Fruit fly (Drosophila melanogaster) whole organism, embryonic: ENCODE measurements around the gene CG31174.
A peak's percentile ranks its signal among the peaks of the same experiment; 100 is the strongest.

Source experiments
- Atf-2 ChIP-seq: fragments of 200-800 bp; sonication (Bioruptor generic); optimal IDR thresholded peaks from 2 replicates; lab custom pipeline; 2016; ENCODE audit warnings: missing biosample characterization, missing genetic modification characterization
- C15 ChIP-seq: fragments of 200-800 bp; sonication (Bioruptor generic); IDR thresholded peaks from 3 replicates; pipeline ENCODE4 v1.3.6; 2022; ENCODE audit warnings: missing biosample characterization, missing genetic modification characterization
- CG10274 ChIP-seq: fragments of 200-800 bp; sonication (Bioruptor generic); optimal IDR thresholded peaks from 3 replicates; lab custom pipeline; 2017; ENCODE audit warnings: missing biosample characterization, mild to moderate bottlenecking, missing genetic modification characterization
- CG12104 ChIP-seq: fragments of 200-800 bp; sonication (Bioruptor generic); optimal IDR thresholded peaks from 3 replicates; lab custom pipeline; 2016; ENCODE audit warnings: missing biosample characterization, missing genetic modification characterization
- CG13287 ChIP-seq: fragments of 200-800 bp; sonication (Bioruptor generic); IDR thresholded peaks from 2 replicates; pipeline ENCODE4 v1.3.6; 2022; ENCODE audit warnings: missing biosample characterization, missing genetic modification characterization; ENCODE audit not compliant: partially characterized antibody
- CG13775 ChIP-seq: fragments of 200-800 bp; sonication (Bioruptor generic); optimal IDR thresholded peaks from 3 replicates; lab custom pipeline; 2017; ENCODE audit warnings: missing biosample characterization, mild to moderate bottlenecking, missing genetic modification characterization
- CG17802 ChIP-seq: fragments of 200-800 bp; sonication (Bioruptor generic); optimal IDR thresholded peaks from 2 replicates; lab custom pipeline; 2018; ENCODE audit warnings: missing biosample characterization, mild to moderate bottlenecking, missing genetic modification characterization, moderate library complexity
- CG2875 ChIP-seq: fragments of 200-800 bp; sonication (Bioruptor generic); optimal IDR thresholded peaks from 2 replicates; lab custom pipeline; 2017; ENCODE audit warnings: missing biosample characterization, mild to moderate bottlenecking, missing genetic modification characterization, missing genetic modification reagents
- CG30403 ChIP-seq: fragments of 200-800 bp; sonication (Bioruptor generic); optimal IDR thresholded peaks from 3 replicates; lab custom pipeline; 2016; ENCODE audit warnings: missing biosample characterization, missing genetic modification characterization
- CG34376 ChIP-seq: fragments of 200-800 bp; sonication (Bioruptor generic); optimal IDR thresholded peaks from 2 replicates; lab custom pipeline; 2018; ENCODE audit warnings: missing biosample characterization, mild to moderate bottlenecking, missing genetic modification characterization
- CG6791 ChIP-seq: fragments of 200-800 bp; sonication (Bioruptor generic); IDR thresholded peaks from 3 replicates; pipeline ENCODE4 v1.3.6; 2022; ENCODE audit warnings: missing biosample characterization, missing genetic modification characterization; ENCODE audit not compliant: partially characterized antibody
- CG6854 ChIP-seq: fragments of 200-800 bp; sonication (Bioruptor generic); optimal IDR thresholded peaks from 3 replicates; lab custom pipeline; 2017; ENCODE audit warnings: missing biosample characterization, mild to moderate bottlenecking, missing genetic modification characterization
- CG7271 ChIP-seq: fragments of 200-800 bp; sonication (Bioruptor generic); optimal IDR thresholded peaks from 2 replicates; lab custom pipeline; 2018; ENCODE audit warnings: missing biosample characterization, mild to moderate bottlenecking, missing genetic modification characterization, moderate library complexity
- CG7839 ChIP-seq: fragments of 200-800 bp; sonication (Bioruptor generic); optimal IDR thresholded peaks from 3 replicates; lab custom pipeline; 2018; ENCODE audit warnings: missing biosample characterization, mild to moderate bottlenecking, missing genetic modification characterization, moderate library complexity
- CG8281 ChIP-seq: fragments of 200-800 bp; sonication (Bioruptor generic); optimal IDR thresholded peaks from 2 replicates; lab custom pipeline; 2018; ENCODE audit warnings: missing biosample characterization, mild to moderate bottlenecking, missing genetic modification characterization, moderate library complexity
- CG8290 ChIP-seq, 3 experiments: fragments of 200-800 bp; sonication (Bioruptor generic); optimal IDR thresholded peaks; 2 replicates each; lab custom pipeline; 2016 to 2019; ENCODE audit warnings: missing biosample characterization in 3 of 3, missing genetic modification characterization in 3 of 3, mild to moderate bottlenecking in 2 of 3, moderate library complexity in 1 of 3
- CG8388 ChIP-seq: fragments of 200-800 bp; sonication (Bioruptor generic); optimal IDR thresholded peaks from 2 replicates; lab custom pipeline; 2019; ENCODE audit warnings: missing biosample characterization, mild to moderate bottlenecking, missing genetic modification characterization, moderate library complexity
- CG8478 ChIP-seq: fragments of >200 bp; optimal IDR thresholded peaks from 2 replicates; lab custom pipeline; 2018
- D19A ChIP-seq: fragments of 200-800 bp; optimal IDR thresholded peaks from 3 replicates; lab custom pipeline; 2019; ENCODE audit warnings: missing biosample characterization, mild to moderate bottlenecking, missing genetic modification characterization, moderate library complexity
- Dll ChIP-seq: fragments of 200-800 bp; sonication (Bioruptor generic); IDR thresholded peaks from 4 replicates; pipeline ENCODE4 v1.3.6; 2022; ENCODE audit warnings: missing biosample characterization, missing genetic modification characterization; ENCODE audit not compliant: partially characterized antibody
- HLH3B ChIP-seq: fragments of 200-800 bp; sonication (Bioruptor generic); IDR thresholded peaks from 2 replicates; pipeline ENCODE4 v1.3.6; 2022; ENCODE audit warnings: missing biosample characterization, missing genetic modification characterization
- Hey ChIP-seq: fragments of 200-800 bp; sonication (Bioruptor generic); optimal IDR thresholded peaks from 3 replicates; lab custom pipeline; 2018; ENCODE audit warnings: missing biosample characterization, mild to moderate bottlenecking, missing genetic modification characterization
- Hr51 ChIP-seq, 2 experiments: fragments of 200-800 bp; sonication (Bioruptor generic); optimal IDR thresholded peaks; 2 replicates in 1 of 2; 3 replicates in 1 of 2; lab custom pipeline; 2016 to 2018; ENCODE audit warnings: missing biosample characterization in 2 of 2, missing genetic modification characterization in 2 of 2, mild to moderate bottlenecking in 1 of 2, moderate library complexity in 1 of 2
- Lhr ChIP-seq: fragments of 200-800 bp; sonication (Bioruptor generic); optimal IDR thresholded peaks from 3 replicates; lab custom pipeline; 2017; ENCODE audit warnings: mild to moderate bottlenecking, missing biosample characterization, missing genetic modification reagents, missing genetic modification characterization
- Meics ChIP-seq: fragments of 200-800 bp; sonication (Bioruptor generic); optimal IDR thresholded peaks from 2 replicates; lab custom pipeline; 2017; ENCODE audit warnings: missing biosample characterization, mild to moderate bottlenecking, missing genetic modification characterization
- Myb ChIP-seq: fragments of 200-800 bp; sonication (Bioruptor generic); optimal IDR thresholded peaks from 2 replicates; lab custom pipeline; 2016; ENCODE audit warnings: missing biosample characterization, missing genetic modification characterization
- NC2β ChIP-seq: fragments of 200-800 bp; sonication (Bioruptor generic); optimal IDR thresholded peaks from 2 replicates; lab custom pipeline; 2016; ENCODE audit warnings: missing biosample characterization, missing genetic modification characterization
- Nf-YC ChIP-seq: fragments of 200-800 bp; optimal IDR thresholded peaks from 3 replicates; lab custom pipeline; 2019; ENCODE audit warnings: missing biosample characterization, mild to moderate bottlenecking, missing genetic modification characterization, moderate library complexity
- PHDP ChIP-seq: fragments of 200-800 bp; sonication (Bioruptor generic); optimal IDR thresholded peaks from 3 replicates; lab custom pipeline; 2018; ENCODE audit warnings: missing biosample characterization, mild to moderate bottlenecking, missing genetic modification characterization, moderate library complexity
- Stat92E ChIP-seq, 3 experiments: fragments of >200 bp in 2 of 3; fragments of 200-800 bp in 1 of 3; sonication (Bioruptor generic) in 1 of 3; optimal IDR thresholded peaks; 2 replicates each; lab custom pipeline; 2017 to 2019; ENCODE audit warnings: missing biosample characterization in 3 of 3, missing genetic modification characterization in 3 of 3, mild to moderate bottlenecking in 1 of 3, moderate library complexity in 1 of 3
- Usf ChIP-seq: fragments of 200-800 bp; sonication (Bioruptor generic); optimal IDR thresholded peaks from 2 replicates; lab custom pipeline; 2017; ENCODE audit warnings: missing genotype, missing biosample characterization, missing genetic modification characterization
- al ChIP-seq: fragments of 200-800 bp; sonication (Bioruptor generic); IDR thresholded peaks from 2 replicates; pipeline ENCODE4 v1.3.6; 2022; ENCODE audit warnings: missing biosample characterization, missing genetic modification characterization
- bsh ChIP-seq, 2 experiments: fragments of 200-800 bp; sonication (Bioruptor generic); optimal IDR thresholded peaks; 2 replicates each; lab custom pipeline; 2017 to 2018; ENCODE audit warnings: mild to moderate bottlenecking in 2 of 2, missing biosample characterization in 2 of 2, missing genetic modification characterization in 2 of 2, moderate library complexity in 1 of 2
- caup ChIP-seq: fragments of 200-800 bp; sonication (Bioruptor generic); optimal IDR thresholded peaks from 3 replicates; lab custom pipeline; 2017; ENCODE audit warnings: missing biosample characterization, mild to moderate bottlenecking, missing genetic modification characterization, moderate library complexity; ENCODE audit not compliant: severe bottlenecking
- crp ChIP-seq, 2 experiments: fragments of 200-800 bp; sonication (Bioruptor generic); optimal IDR thresholded peaks; 2 replicates in 1 of 2; 3 replicates in 1 of 2; lab custom pipeline; 2017; ENCODE audit warnings: missing biosample characterization in 2 of 2, missing genetic modification characterization in 2 of 2, mild to moderate bottlenecking in 1 of 2, moderate library complexity in 1 of 2
- dan ChIP-seq: fragments of 200-800 bp; sonication (Bioruptor generic); IDR thresholded peaks from 2 replicates; pipeline ENCODE4 v1.3.6; 2022; ENCODE audit warnings: missing biosample characterization, missing genetic modification characterization
- disco-r ChIP-seq: fragments of 200-800 bp; sonication (Bioruptor generic); optimal IDR thresholded peaks from 2 replicates; lab custom pipeline; 2016; ENCODE audit warnings: missing biosample characterization, missing genetic modification characterization
- en ChIP-seq: fragments of 200-800 bp; sonication (Bioruptor generic); optimal IDR thresholded peaks from 2 replicates; lab custom pipeline; 2016; ENCODE audit warnings: missing biosample characterization, missing genetic modification characterization
- eve ChIP-seq, 2 experiments: fragments of >200 bp; optimal IDR thresholded peaks; 2 replicates each; lab custom pipeline; 2017; ENCODE audit warnings: missing biosample characterization in 2 of 2, missing genetic modification characterization in 2 of 2
- gro ChIP-seq: fragments of 200-800 bp; sonication (Bioruptor generic); optimal IDR thresholded peaks from 2 replicates; lab custom pipeline; 2016; ENCODE audit warnings: missing biosample characterization, missing genetic modification characterization
- klu ChIP-seq: fragments of 200-800 bp; sonication (Bioruptor generic); IDR thresholded peaks from 2 replicates; pipeline ENCODE4 v1.3.6; 2022; ENCODE audit warnings: missing biosample characterization, missing genetic modification characterization
- kni ChIP-seq: fragments of 200-800 bp; sonication (Bioruptor generic); optimal IDR thresholded peaks from 3 replicates; lab custom pipeline; 2017; ENCODE audit warnings: mild to moderate bottlenecking, missing biosample characterization, missing genetic modification reagents, missing genetic modification characterization
- lola ChIP-seq, 3 experiments: fragments of >200 bp in 2 of 3; fragments of 200-800 bp in 1 of 3; sonication (Bioruptor generic) in 1 of 3; optimal IDR thresholded peaks; 2 replicates each; lab custom pipeline; 2017 to 2019; ENCODE audit warnings: missing biosample characterization in 3 of 3, missing genetic modification characterization in 3 of 3, mild to moderate bottlenecking in 1 of 3, moderate library complexity in 1 of 3
- lov ChIP-seq, 2 experiments: fragments of 200-800 bp in 1 of 2; fragments of >200 bp in 1 of 2; sonication (Bioruptor generic) in 1 of 2; IDR thresholded peaks in 1 of 2; optimal IDR thresholded peaks in 1 of 2; 2 replicates in 1 of 2; 3 replicates in 1 of 2; pipeline versions ENCODE4 v1.3.6 to Lab custom; 2017 to 2022; ENCODE audit warnings: missing biosample characterization in 1 of 2, missing genetic modification characterization in 1 of 2
- luna ChIP-seq: fragments of 200-800 bp; sonication (Bioruptor generic); optimal IDR thresholded peaks from 2 replicates; lab custom pipeline; 2016; ENCODE audit warnings: missing biosample characterization, missing genetic modification characterization
- sna ChIP-seq: fragments of 200-800 bp; sonication (Bioruptor generic); IDR thresholded peaks from 2 replicates; pipeline ENCODE4 v1.3.6; 2022; ENCODE audit warnings: missing biosample characterization, missing genetic modification characterization; ENCODE audit not compliant: partially characterized antibody

CG31174 gene

dm6 chr3R:21888696-21889602, 19.6 kb upstream of the CG31174 start, which contains the start of gene CG43844 (continued):
- TF ChIP-seq CG6791 (GFP tag; lab: Robert Waterston, UW) (peak; percentile 70; the same call in 2 of the 3 replicates), Meics (GFP tag; lab: Kevin White, UChicago) (no peak), HLH3B (no peak), C15 (GFP tag; lab: Robert Waterston, UW) (no peak), gro (GFP tag; lab: Kevin White, UChicago) (no peak), Dll (no peak), CG17802 (tag; lab: Kevin White, UChicago) (no peak), Hey (tag; lab: Kevin White, UChicago) (peak; percentile 65), crp (GFP tag; optimal IDR thresholded peaks at IDR 0.05; lab: Kevin White, UChicago) (no peak), Nf-YC (tag; lab: Kevin White, UChicago) (no peak), lov (optimal IDR thresholded peaks at IDR 0.05; lab: Kevin White, UChicago) (no peak), lov (GFP tag; IDR thresholded peaks at IDR 0.05; lab: Robert Waterston, UW) (no peak), CG8281 (tag; lab: Kevin White, UChicago) (no peak), en (no peak), CG13775 (GFP tag; lab: Kevin White, UChicago) (no peak), CG7839 (tag; lab: Kevin White, UChicago) (no peak), eve (GFP tag; optimal IDR thresholded peaks at IDR 0.05; lab: Kevin White, UChicago) (no peak), Lhr (no peak), caup (GFP tag; lab: Kevin White, UChicago) (no peak), CG13287 (GFP tag; lab: Robert Waterston, UW) (peak; percentile 71), sna (no peak; the same call in 1 of the 2 replicates), CG6854 (no peak), CG8290 (GFP tag; optimal IDR thresholded peaks at IDR 0.05; lab: Kevin White, UChicago) (no peak), CG8290 (tag; optimal IDR thresholded peaks at IDR 0.05; lab: Kevin White, UChicago) (no peak), kni (no peak), NC2β (no peak), D19A (no peak), luna (GFP tag; lab: Kevin White, UChicago) (no peak), Stat92E (GFP tag; optimal IDR thresholded peaks at IDR 0.05; lab: Kevin White, UChicago) (no peak), CG2875 (GFP tag; lab: Kevin White, UChicago) (no peak), Atf-2 (no peak), klu (GFP tag; lab: Robert Waterston, UW) (no peak), Myb (no peak), bsh (GFP tag; optimal IDR thresholded peaks at IDR 0.05; lab: Kevin White, UChicago) (no peak), Hr51 (GFP tag; optimal IDR thresholded peaks at IDR 0.05; lab: Kevin White, UChicago) (no peak), dan (GFP tag; lab: Robert Waterston, UW) (no peak), CG7271 (tag; lab: Kevin White, UChicago) (no peak), CG8478 (peak; percentile 69), CG34376 (no peak), CG8388 (GFP tag; lab: Kevin White, UChicago) (no peak), CG30403 (GFP tag; lab: Kevin White, UChicago) (no peak), CG10274 (GFP tag; lab: Kevin White, UChicago) (peak; percentile 90), CG12104 (GFP tag; lab: Kevin White, UChicago) (no peak), al (GFP tag; lab: Robert Waterston, UW) (no peak), disco-r (GFP tag; lab: Kevin White, UChicago) (no peak), PHDP (tag; lab: Kevin White, UChicago) (no peak), Usf (GFP tag; lab: Kevin White, UChicago) (no peak), lola (GFP tag; optimal IDR thresholded peaks at IDR 0.05; lab: Kevin White, UChicago) (no peak)
